Worm (Caenorhabditis elegans): ENCODE data around the gene com-1.

- TF ChIP-seq nhr-10 (tag; optimal IDR thresholded peaks at IDR 0.05) (no peak), zag-1 (tag; optimal IDR thresholded peaks at IDR 0.05) (no peak), fos-1 (tag; optimal IDR thresholded peaks at IDR 0.05) (no peak), nhr-23 (tag; optimal IDR thresholded peaks at IDR 0.05) (no peak)
These were observed 18.8 kb downstream of the com-1 start for ce11 chrIII:10914971-10915370.
